Fruit fly (Drosophila melanogaster) whole organism, embryonic: ENCODE data around the gene CG42656.

Experiments used
- Asciz ChIP-seq: fragments of 200-800 bp; sonication (Bioruptor generic); optimal IDR thresholded peaks from 2 replicates; lab custom pipeline; 2017; ENCODE audit warnings: missing biosample characterization, mild to moderate bottlenecking, missing genetic modification characterization, missing genetic modification reagents
- Atf-2 ChIP-seq: fragments of 200-800 bp; sonication (Bioruptor generic); optimal IDR thresholded peaks from 2 replicates; lab custom pipeline; 2016; ENCODE audit warnings: missing biosample characterization, missing genetic modification characterization
- B-H2 ChIP-seq: fragments of 200-800 bp; sonication (Bioruptor generic); optimal IDR thresholded peaks from 2 replicates; lab custom pipeline; 2018; ENCODE audit warnings: missing biosample characterization, mild to moderate bottlenecking, missing genetic modification characterization
- CG10321 ChIP-seq: fragments of 200-800 bp; sonication (Bioruptor generic); IDR thresholded peaks from 2 replicates; pipeline ENCODE4 v1.3.6; 2022; ENCODE audit warnings: missing biosample characterization, missing genetic modification characterization
- CG10565 ChIP-seq: fragments of 200-800 bp; sonication (Bioruptor generic); optimal IDR thresholded peaks from 3 replicates; lab custom pipeline; 2016; ENCODE audit warnings: missing biosample characterization, mild to moderate bottlenecking, missing genetic modification characterization
- CG11504 ChIP-seq: fragments of 200-800 bp; sonication (Bioruptor generic); optimal IDR thresholded peaks from 3 replicates; lab custom pipeline; 2019; ENCODE audit warnings: missing biosample characterization, mild to moderate bottlenecking, missing genetic modification characterization, moderate library complexity
- CG11695 ChIP-seq: fragments of 200-800 bp; sonication (Bioruptor generic); IDR thresholded peaks from 3 replicates; pipeline ENCODE4 v1.3.6; 2022; ENCODE audit warnings: missing biosample characterization, missing genetic modification characterization
- CG13296 ChIP-seq: fragments of 200-800 bp; sonication (Bioruptor generic); optimal IDR thresholded peaks from 3 replicates; lab custom pipeline; 2018; ENCODE audit warnings: missing biosample characterization, mild to moderate bottlenecking, missing genetic modification characterization
- CG13424 ChIP-seq: fragments of 200-800 bp; sonication (Bioruptor generic); optimal IDR thresholded peaks from 2 replicates; lab custom pipeline; 2019; ENCODE audit warnings: missing biosample characterization, mild to moderate bottlenecking, missing genetic modification characterization, moderate library complexity
- CG14860 ChIP-seq: fragments of 200-800 bp; sonication (Bioruptor generic); IDR thresholded peaks from 3 replicates; pipeline ENCODE4 v1.3.6; 2022; ENCODE audit warnings: missing biosample characterization, missing genetic modification characterization; ENCODE audit not compliant: partially characterized antibody
- CG1602 ChIP-seq: fragments of 200-800 bp; sonication (Bioruptor generic); optimal IDR thresholded peaks from 3 replicates; lab custom pipeline; 2016; ENCODE audit warnings: missing biosample characterization, missing genetic modification characterization
- CG1647 ChIP-seq: fragments of 200-800 bp; sonication (Bioruptor generic); optimal IDR thresholded peaks from 3 replicates; lab custom pipeline; 2016; ENCODE audit warnings: missing biosample characterization, missing genetic modification characterization
- CG17829 ChIP-seq: fragments of 200-800 bp; optimal IDR thresholded peaks from 2 replicates; lab custom pipeline; 2019; ENCODE audit warnings: missing biosample characterization, mild to moderate bottlenecking, missing genetic modification characterization, moderate library complexity
- CG31365 ChIP-seq: fragments of 200-800 bp; sonication (Bioruptor generic); optimal IDR thresholded peaks from 2 replicates; lab custom pipeline; 2018; ENCODE audit warnings: missing biosample characterization, mild to moderate bottlenecking, missing genetic modification characterization
- CG32532 ChIP-seq: fragments of 200-800 bp; sonication (Bioruptor generic); IDR thresholded peaks from 2 replicates; pipeline ENCODE4 v1.3.6; 2022; ENCODE audit warnings: missing biosample characterization, missing genetic modification characterization
- CG6813 ChIP-seq: fragments of 200-800 bp; sonication (Bioruptor generic); optimal IDR thresholded peaks from 2 replicates; lab custom pipeline; 2017; ENCODE audit warnings: missing biosample characterization, missing genetic modification characterization, mild to moderate bottlenecking, moderate library complexity, missing genetic modification reagents
- CG7357 ChIP-seq: fragments of 200-800 bp; sonication (Bioruptor generic); IDR thresholded peaks from 3 replicates; pipeline ENCODE4 v1.3.6; 2022; ENCODE audit warnings: missing biosample characterization, missing genetic modification characterization
- CG7839 ChIP-seq: fragments of 200-800 bp; sonication (Bioruptor generic); optimal IDR thresholded peaks from 3 replicates; lab custom pipeline; 2018; ENCODE audit warnings: missing biosample characterization, mild to moderate bottlenecking, missing genetic modification characterization, moderate library complexity
- CG7963 ChIP-seq: fragments of 200-800 bp; sonication (Bioruptor generic); IDR thresholded peaks from 3 replicates; pipeline ENCODE4 v1.3.6; 2022; ENCODE audit warnings: missing biosample characterization, missing genetic modification characterization; ENCODE audit not compliant: partially characterized antibody
- CG8281 ChIP-seq: fragments of 200-800 bp; sonication (Bioruptor generic); optimal IDR thresholded peaks from 2 replicates; lab custom pipeline; 2018; ENCODE audit warnings: missing biosample characterization, mild to moderate bottlenecking, missing genetic modification characterization, moderate library complexity
- CG9437 ChIP-seq: fragments of 200-800 bp; sonication (Bioruptor generic); optimal IDR thresholded peaks from 2 replicates; lab custom pipeline; 2018; ENCODE audit warnings: missing biosample characterization, mild to moderate bottlenecking, missing genetic modification characterization
- Dek ChIP-seq: fragments of 200-800 bp; sonication (Bioruptor generic); optimal IDR thresholded peaks from 3 replicates; lab custom pipeline; 2019; ENCODE audit warnings: missing biosample characterization, mild to moderate bottlenecking, missing genetic modification characterization, moderate library complexity
- Drgx ChIP-seq: fragments of 200-800 bp; sonication (Bioruptor generic); IDR thresholded peaks from 2 replicates; pipeline ENCODE4 v1.3.6; 2022; ENCODE audit warnings: missing biosample characterization, missing genetic modification characterization
- Eip74EF ChIP-seq, 2 experiments: fragments of 200-800 bp in 1 of 2; fragments of >200 bp in 1 of 2; sonication (Bioruptor generic) in 1 of 2; optimal IDR thresholded peaks; 2 replicates each; lab custom pipeline; 2017 to 2019; ENCODE audit warnings: missing biosample characterization in 2 of 2, missing genetic modification characterization in 2 of 2, mild to moderate bottlenecking in 1 of 2, moderate library complexity in 1 of 2
- HLH4C ChIP-seq: fragments of 200-800 bp; sonication (Bioruptor generic); IDR thresholded peaks from 3 replicates; pipeline ENCODE4 v1.3.6; 2022; ENCODE audit warnings: missing biosample characterization, missing genetic modification characterization; ENCODE audit not compliant: partially characterized antibody
- Hr39 ChIP-seq: fragments of >200 bp; optimal IDR thresholded peaks from 2 replicates; lab custom pipeline; 2017
- Myb ChIP-seq: fragments of 200-800 bp; sonication (Bioruptor generic); optimal IDR thresholded peaks from 2 replicates; lab custom pipeline; 2016; ENCODE audit warnings: missing biosample characterization, missing genetic modification characterization
- NFAT ChIP-seq: fragments of 200-800 bp; sonication (Bioruptor generic); IDR thresholded peaks from 2 replicates; pipeline ENCODE4 v1.3.6; 2022; ENCODE audit warnings: missing biosample characterization, missing genetic modification characterization
- NfI ChIP-seq: fragments of 200-800 bp; sonication (Bioruptor generic); optimal IDR thresholded peaks from 3 replicates; lab custom pipeline; 2018; ENCODE audit warnings: missing biosample characterization, mild to moderate bottlenecking, missing genetic modification characterization, moderate library complexity
- Rfx ChIP-seq: fragments of 200-800 bp; sonication (Bioruptor generic); IDR thresholded peaks from 2 replicates; pipeline ENCODE4 v1.3.6; 2022; ENCODE audit warnings: missing biosample characterization, missing genetic modification characterization
- al ChIP-seq: fragments of 200-800 bp; sonication (Bioruptor generic); IDR thresholded peaks from 2 replicates; pipeline ENCODE4 v1.3.6; 2022; ENCODE audit warnings: missing biosample characterization, missing genetic modification characterization
- aop ChIP-seq: fragments of 200-800 bp; sonication (Bioruptor generic); IDR thresholded peaks from 2 replicates; pipeline ENCODE4 v1.3.6; 2022; ENCODE audit warnings: missing biosample characterization, missing genetic modification characterization
- az2 ChIP-seq: fragments of 200-800 bp; sonication (Bioruptor generic); optimal IDR thresholded peaks from 3 replicates; lab custom pipeline; 2016; ENCODE audit warnings: missing biosample characterization, missing genetic modification characterization
- bab2 ChIP-seq: fragments of 200-800 bp; sonication (Bioruptor generic); optimal IDR thresholded peaks from 2 replicates; lab custom pipeline; 2016; ENCODE audit warnings: missing biosample characterization, missing genetic modification characterization
- cad ChIP-seq: fragments of >200 bp; optimal IDR thresholded peaks from 2 replicates; lab custom pipeline; 2017; ENCODE audit warnings: missing biosample characterization, missing genetic modification characterization
- cas ChIP-seq: fragments of 200-800 bp; sonication (Bioruptor generic); IDR thresholded peaks from 2 replicates; pipeline ENCODE4 v1.3.6; 2022; ENCODE audit warnings: missing biosample characterization, missing genetic modification characterization
- corto ChIP-seq: fragments of 200-800 bp; sonication (Bioruptor generic); optimal IDR thresholded peaks from 2 replicates; lab custom pipeline; 2016; ENCODE audit warnings: missing biosample characterization, mild to moderate bottlenecking, missing genetic modification characterization, moderate library complexity
- dm ChIP-seq: fragments of 200-800 bp; sonication (Bioruptor generic); optimal IDR thresholded peaks from 3 replicates; lab custom pipeline; 2016; ENCODE audit warnings: missing biosample characterization, missing genetic modification characterization
- ftz-f1 ChIP-seq: fragments of 200-800 bp; sonication (Bioruptor generic); optimal IDR thresholded peaks from 2 replicates; lab custom pipeline; 2016; ENCODE audit warnings: missing biosample characterization, missing genetic modification characterization
- grau ChIP-seq: fragments of 200-800 bp; optimal IDR thresholded peaks from 3 replicates; lab custom pipeline; 2019; ENCODE audit warnings: missing biosample characterization, mild to moderate bottlenecking, missing genetic modification characterization, moderate library complexity
- ham ChIP-seq: fragments of 200-800 bp; sonication (Bioruptor generic); IDR thresholded peaks from 2 replicates; pipeline ENCODE4 v1.3.6; 2022; ENCODE audit warnings: missing biosample characterization, missing genetic modification characterization
- inv ChIP-seq: fragments of 200-800 bp; sonication (Bioruptor generic); IDR thresholded peaks from 2 replicates; pipeline ENCODE4 v1.3.6; 2022; ENCODE audit warnings: missing biosample characterization, missing genetic modification characterization; ENCODE audit not compliant: partially characterized antibody
- lilli ChIP-seq: fragments of 200-800 bp; sonication (Bioruptor generic); optimal IDR thresholded peaks from 3 replicates; lab custom pipeline; 2016; ENCODE audit warnings: missing biosample characterization, missing genetic modification characterization
- org-1 ChIP-seq: fragments of 200-800 bp; sonication (Bioruptor generic); optimal IDR thresholded peaks from 2 replicates; lab custom pipeline; 2017; ENCODE audit warnings: missing biosample characterization, missing genetic modification characterization
- pan ChIP-seq, 4 experiments: fragments of >200 bp in 3 of 4; fragments of 200-800 bp in 1 of 4; sonication (Bioruptor generic) in 1 of 4; optimal IDR thresholded peaks in 3 of 4; IDR thresholded peaks in 1 of 4; 2 replicates each; pipeline versions ENCODE4 v1.3.6 to Lab custom; 2017 to 2022; ENCODE audit warnings: missing biosample characterization in 2 of 4, missing genetic modification characterization in 2 of 4, mixed read lengths in 1 of 4
- sc ChIP-seq, 3 experiments: fragments of >200 bp in 2 of 3; fragments of 200-800 bp in 1 of 3; sonication (Bioruptor generic) in 1 of 3; optimal IDR thresholded peaks; 2 replicates in 2 of 3; 3 replicates in 1 of 3; lab custom pipeline; 2017; ENCODE audit warnings: mild to moderate bottlenecking in 1 of 3, missing biosample characterization in 1 of 3, missing genetic modification characterization in 1 of 3, missing genetic modification reagents in 1 of 3
- seq ChIP-seq: fragments of 200-800 bp; sonication (Bioruptor generic); IDR thresholded peaks from 2 replicates; pipeline ENCODE4 v1.3.6; 2022; ENCODE audit warnings: missing biosample characterization, missing genetic modification characterization
- sr ChIP-seq: fragments of 200-800 bp; sonication (Bioruptor generic); IDR thresholded peaks from 3 replicates; pipeline ENCODE4 v1.3.6; 2022; ENCODE audit warnings: missing biosample characterization, missing genetic modification characterization
- zfh1 ChIP-seq: fragments of 200-800 bp; sonication (Bioruptor generic); IDR thresholded peaks from 3 replicates; pipeline ENCODE4 v1.3.6; 2022; ENCODE audit warnings: missing biosample characterization, missing genetic modification characterization

The CG42656 gene

DNA sequence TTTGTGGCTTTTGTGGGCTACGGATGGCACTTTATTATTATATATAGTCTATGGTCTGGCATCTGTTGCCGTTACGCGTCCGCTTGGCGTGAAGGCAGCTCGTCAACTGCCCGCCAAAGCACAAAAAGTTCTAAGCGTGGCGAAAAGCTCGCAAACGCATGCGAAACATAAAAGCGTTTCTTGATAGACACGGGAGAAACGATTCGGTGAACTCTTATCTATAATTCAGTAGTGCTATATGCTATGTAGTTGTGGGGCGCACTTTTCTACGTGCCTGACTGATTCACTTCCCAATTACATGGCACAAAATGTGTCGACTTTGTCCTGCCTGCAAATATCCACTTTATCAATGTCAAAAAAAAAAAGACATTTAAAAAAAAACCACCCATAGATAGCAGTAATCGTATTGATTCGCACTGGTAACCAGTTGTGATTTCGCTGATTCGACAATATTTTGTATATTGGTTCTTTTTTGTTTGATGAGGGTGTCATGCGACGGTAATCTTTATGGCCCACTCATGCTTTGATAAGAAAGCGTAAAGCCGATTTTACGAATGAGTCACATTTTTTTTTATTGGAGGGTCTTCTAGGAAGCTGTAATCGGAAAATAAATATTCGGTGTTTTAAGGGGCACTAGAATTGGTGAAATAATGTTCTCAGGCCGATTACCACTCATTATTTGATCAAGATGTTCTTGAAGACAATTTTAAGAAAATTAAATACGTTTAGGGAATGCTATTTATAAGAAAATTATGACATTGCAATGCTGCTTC lies 12.1 kb upstream of the CG42656 start, which contains the start of gene alpha-Est9 (continued):
- TF ChIP-seq Drgx (GFP tag; lab: Robert Waterston, UW) (no peak), lilli (GFP tag; lab: Kevin White, UChicago) (no peak), Atf-2 (GFP tag; lab: Kevin White, UChicago) (no peak), B-H2 (GFP tag; lab: Kevin White, UChicago) (no peak), CG9437 (GFP tag; lab: Kevin White, UChicago) (no peak), CG1602 (no peak), Dek (no peak), cas (no peak), CG1647 (GFP tag; lab: Kevin White, UChicago) (no peak), cad (GFP tag; lab: Kevin White, UChicago) (no peak), Eip74EF (GFP tag; optimal IDR thresholded peaks at IDR 0.05; lab: Kevin White, UChicago) (no peak), seq (GFP tag; lab: Robert Waterston, UW) (no peak), CG14860 (no peak), CG6813 (GFP tag; lab: Kevin White, UChicago) (no peak), corto (GFP tag; lab: Kevin White, UChicago) (no peak), dm (GFP tag; lab: Kevin White, UChicago) (no peak), Myb (GFP tag; lab: Kevin White, UChicago) (no peak), CG32532 (GFP tag; lab: Robert Waterston, UW) (peak; percentile 18; the same call in 1 of the 2 replicates), CG11504 (tag; lab: Kevin White, UChicago) (no peak), CG7963 (GFP tag; lab: Robert Waterston, UW) (no peak), ham (GFP tag; lab: Robert Waterston, UW) (no peak), CG10565 (no peak), al (GFP tag; lab: Robert Waterston, UW) (no peak), ftz-f1 (GFP tag; lab: Kevin White, UChicago) (peak; percentile 68), org-1 (GFP tag; lab: Kevin White, UChicago) (no peak), CG11695 (GFP tag; lab: Robert Waterston, UW) (no peak), pan (optimal IDR thresholded peaks at IDR 0.05; lab: Kevin White, UChicago) (no peak), pan (GFP tag; optimal IDR thresholded peaks at IDR 0.05 in 1 of 2, IDR thresholded peaks at IDR 0.05 in 1 of 2) (peak in 1 of 2 experiments; percentile 4), aop (GFP tag; lab: Robert Waterston, UW) (no peak), az2 (no peak), CG7357 (no peak), Asciz (GFP tag; lab: Kevin White, UChicago) (no peak), HLH4C (no peak), CG17829 (tag; lab: Kevin White, UChicago) (no peak), zfh1 (no peak), Hr39 (no peak), bab2 (GFP tag; lab: Kevin White, UChicago) (no peak), CG8281 (tag; lab: Kevin White, UChicago) (no peak), CG7839 (tag; lab: Kevin White, UChicago) (no peak), Rfx (GFP tag; lab: Robert Waterston, UW) (peak; percentile 50; the same call in 1 of the 2 replicates), CG31365 (tag; lab: Kevin White, UChicago) (no peak), NfI (peak; percentile 1), NFAT (GFP tag; lab: Robert Waterston, UW) (peak; percentile 45; the same call in 1 of the 2 replicates), sc (optimal IDR thresholded peaks at IDR 0.05; lab: Kevin White, UChicago) (no peak), sc (GFP tag; optimal IDR thresholded peaks at IDR 0.05; lab: Kevin White, UChicago) (no peak), sr (GFP tag; lab: Robert Waterston, UW) (no peak), grau (peak; percentile 11), inv (GFP tag; lab: Robert Waterston, UW) (no peak), CG13296 (peak; percentile 8), CG10321 (GFP tag; lab: Robert Waterston, UW) (no peak), CG13424 (tag; lab: Kevin White, UChicago) (no peak)
